Fruit fly (Drosophila melanogaster) whole organism, embryonic: ENCODE measurements around the gene RpL37A.

Source experiments
- Bteb2 ChIP-seq: fragments of 200-800 bp; sonication (Bioruptor generic); optimal IDR thresholded peaks from 2 replicates; lab custom pipeline; 2016; ENCODE audit warnings: missing biosample characterization, missing genetic modification characterization
- CG10274 ChIP-seq: fragments of 200-800 bp; sonication (Bioruptor generic); optimal IDR thresholded peaks from 3 replicates; lab custom pipeline; 2017; ENCODE audit warnings: missing biosample characterization, mild to moderate bottlenecking, missing genetic modification characterization
- CG10565 ChIP-seq: fragments of 200-800 bp; sonication (Bioruptor generic); optimal IDR thresholded peaks from 3 replicates; lab custom pipeline; 2016; ENCODE audit warnings: missing biosample characterization, mild to moderate bottlenecking, missing genetic modification characterization
- CG10654 ChIP-seq: fragments of 200-800 bp; sonication (Bioruptor generic); optimal IDR thresholded peaks from 2 replicates; lab custom pipeline; 2016; ENCODE audit warnings: missing biosample characterization, missing genetic modification characterization
- CG14441 ChIP-seq: fragments of 200-800 bp; sonication (Bioruptor generic); IDR thresholded peaks from 2 replicates; pipeline ENCODE4 v1.3.6; 2022; ENCODE audit warnings: missing biosample characterization, missing genetic modification characterization
- CG1603 ChIP-seq: fragments of 200-800 bp; sonication (Bioruptor generic); optimal IDR thresholded peaks from 2 replicates; lab custom pipeline; 2019; ENCODE audit warnings: missing biosample characterization, mild to moderate bottlenecking, missing genetic modification characterization, moderate library complexity
- CG16779 ChIP-seq: fragments of 200-800 bp; sonication (Bioruptor generic); IDR thresholded peaks from 2 replicates; pipeline ENCODE4 v1.3.6; 2022; ENCODE audit warnings: missing biosample characterization, missing genetic modification characterization
- CG17802 ChIP-seq: fragments of 200-800 bp; sonication (Bioruptor generic); optimal IDR thresholded peaks from 2 replicates; lab custom pipeline; 2018; ENCODE audit warnings: missing biosample characterization, mild to moderate bottlenecking, missing genetic modification characterization, moderate library complexity
- CG32767 ChIP-seq: fragments of 200-800 bp; sonication (Bioruptor generic); IDR thresholded peaks from 2 replicates; pipeline ENCODE4 v1.3.6; 2022; ENCODE audit warnings: missing biosample characterization, missing genetic modification characterization
- CG33557 ChIP-seq: fragments of 200-800 bp; sonication (Bioruptor generic); optimal IDR thresholded peaks from 2 replicates; lab custom pipeline; 2019; ENCODE audit warnings: missing biosample characterization, mild to moderate bottlenecking, missing genetic modification characterization, moderate library complexity
- CG3407 ChIP-seq: fragments of 200-800 bp; sonication (Bioruptor generic); optimal IDR thresholded peaks from 2 replicates; lab custom pipeline; 2018; ENCODE audit warnings: missing biosample characterization, mild to moderate bottlenecking, missing genetic modification characterization
- CG34376 ChIP-seq: fragments of 200-800 bp; sonication (Bioruptor generic); optimal IDR thresholded peaks from 2 replicates; lab custom pipeline; 2018; ENCODE audit warnings: missing biosample characterization, mild to moderate bottlenecking, missing genetic modification characterization
- CG4360 ChIP-seq: fragments of 200-800 bp; sonication (Bioruptor generic); IDR thresholded peaks from 2 replicates; pipeline ENCODE4 v1.3.6; 2022; ENCODE audit warnings: missing biosample characterization, missing genetic modification characterization
- CG4707 ChIP-seq: fragments of 200-800 bp; sonication (Bioruptor generic); optimal IDR thresholded peaks from 2 replicates; lab custom pipeline; 2018; ENCODE audit warnings: missing biosample characterization, mild to moderate bottlenecking, missing genetic modification characterization, moderate library complexity
- CG4820 ChIP-seq: fragments of 200-800 bp; sonication (Bioruptor generic); optimal IDR thresholded peaks from 3 replicates; lab custom pipeline; 2016; ENCODE audit warnings: missing biosample characterization, missing genetic modification characterization
- CG6654 ChIP-seq: fragments of 200-800 bp; sonication (Bioruptor generic); optimal IDR thresholded peaks from 2 replicates; lab custom pipeline; 2017; ENCODE audit warnings: missing biosample characterization, mild to moderate bottlenecking, missing genetic modification characterization
- CrebB ChIP-seq: fragments of 200-800 bp; sonication (Bioruptor generic); optimal IDR thresholded peaks from 3 replicates; lab custom pipeline; 2018; ENCODE audit warnings: missing biosample characterization, mild to moderate bottlenecking, missing genetic modification characterization
- Dll ChIP-seq: fragments of 200-800 bp; sonication (Bioruptor generic); IDR thresholded peaks from 4 replicates; pipeline ENCODE4 v1.3.6; 2022; ENCODE audit warnings: missing biosample characterization, missing genetic modification characterization; ENCODE audit not compliant: partially characterized antibody
- Doc3 ChIP-seq: fragments of 200-800 bp; sonication (Bioruptor generic); IDR thresholded peaks from 3 replicates; pipeline ENCODE4 v1.3.6; 2022; ENCODE audit warnings: missing biosample characterization, missing genetic modification characterization; ENCODE audit not compliant: partially characterized antibody
- Gsc ChIP-seq: fragments of 200-800 bp; sonication (Bioruptor generic); IDR thresholded peaks from 2 replicates; pipeline ENCODE4 v1.3.6; 2022; ENCODE audit warnings: missing biosample characterization, missing genetic modification characterization
- H2.0 ChIP-seq: fragments of 200-800 bp; sonication (Bioruptor generic); IDR thresholded peaks from 2 replicates; pipeline ENCODE4 v1.3.6; 2022; ENCODE audit warnings: missing biosample characterization, missing genetic modification characterization
- Jarid2 ChIP-seq: fragments of 200-800 bp; sonication (Bioruptor generic); optimal IDR thresholded peaks from 3 replicates; lab custom pipeline; 2017; ENCODE audit warnings: mild to moderate bottlenecking, missing biosample characterization, missing genetic modification reagents, missing genetic modification characterization
- Nf-YC ChIP-seq: fragments of 200-800 bp; optimal IDR thresholded peaks from 3 replicates; lab custom pipeline; 2019; ENCODE audit warnings: missing biosample characterization, mild to moderate bottlenecking, missing genetic modification characterization, moderate library complexity
- Scr ChIP-seq: fragments of 200-800 bp; sonication (Bioruptor generic); IDR thresholded peaks from 2 replicates; pipeline ENCODE4 v1.3.6; 2022; ENCODE audit warnings: missing biosample characterization, missing genetic modification characterization; ENCODE audit not compliant: partially characterized antibody
- Xrp1 ChIP-seq: fragments of 200-800 bp; sonication (Bioruptor generic); IDR thresholded peaks from 2 replicates; pipeline ENCODE4 v1.3.6; 2022; ENCODE audit warnings: missing biosample characterization, missing genetic modification characterization
- cato ChIP-seq: fragments of 200-800 bp; sonication (Bioruptor generic); optimal IDR thresholded peaks from 2 replicates; lab custom pipeline; 2016; ENCODE audit warnings: missing biosample characterization, missing genetic modification characterization, borderline replicate concordance
- dm ChIP-seq: fragments of 200-800 bp; sonication (Bioruptor generic); optimal IDR thresholded peaks from 3 replicates; lab custom pipeline; 2016; ENCODE audit warnings: missing biosample characterization, missing genetic modification characterization
- dmrt11E ChIP-seq: fragments of 200-800 bp; sonication (Bioruptor generic); optimal IDR thresholded peaks from 3 replicates; lab custom pipeline; 2018; ENCODE audit warnings: missing biosample characterization, mild to moderate bottlenecking, missing genetic modification characterization, moderate library complexity
- emc ChIP-seq: fragments of 200-800 bp; sonication (Bioruptor generic); optimal IDR thresholded peaks from 2 replicates; lab custom pipeline; 2016; ENCODE audit warnings: missing biosample characterization, missing genetic modification characterization
- ems ChIP-seq: fragments of 200-800 bp; sonication (Bioruptor generic); optimal IDR thresholded peaks from 3 replicates; lab custom pipeline; 2016; ENCODE audit warnings: missing biosample characterization, missing genetic modification characterization
- en ChIP-seq: fragments of 200-800 bp; sonication (Bioruptor generic); optimal IDR thresholded peaks from 2 replicates; lab custom pipeline; 2016; ENCODE audit warnings: missing biosample characterization, missing genetic modification characterization
- eyg ChIP-seq: fragments of 200-800 bp; sonication (Bioruptor generic); optimal IDR thresholded peaks from 3 replicates; lab custom pipeline; 2016; ENCODE audit warnings: missing biosample characterization, missing genetic modification characterization
- fd64A ChIP-seq: fragments of 200-800 bp; sonication (Bioruptor generic); optimal IDR thresholded peaks from 3 replicates; lab custom pipeline; 2018; ENCODE audit warnings: missing biosample characterization, mild to moderate bottlenecking, missing genetic modification characterization
- ftz-f1 ChIP-seq: fragments of 200-800 bp; sonication (Bioruptor generic); optimal IDR thresholded peaks from 2 replicates; lab custom pipeline; 2016; ENCODE audit warnings: missing biosample characterization, missing genetic modification characterization
- fu2 ChIP-seq: fragments of 200-800 bp; sonication (Bioruptor generic); optimal IDR thresholded peaks from 2 replicates; lab custom pipeline; 2016; ENCODE audit warnings: missing biosample characterization, missing genetic modification characterization
- gcm ChIP-seq: fragments of 200-800 bp; sonication (Bioruptor generic); optimal IDR thresholded peaks from 2 replicates; lab custom pipeline; 2019; ENCODE audit warnings: missing biosample characterization, mild to moderate bottlenecking, missing genetic modification characterization, moderate library complexity
- gsb-n ChIP-seq: fragments of 200-800 bp; sonication (Bioruptor generic); optimal IDR thresholded peaks from 3 replicates; lab custom pipeline; 2018; ENCODE audit warnings: missing biosample characterization, mild to moderate bottlenecking, missing genetic modification characterization
- jing ChIP-seq: fragments of 200-800 bp; sonication (Bioruptor generic); optimal IDR thresholded peaks from 2 replicates; lab custom pipeline; 2018; ENCODE audit warnings: missing biosample characterization, mild to moderate bottlenecking, missing genetic modification characterization
- knrl ChIP-seq: fragments of 200-800 bp; sonication (Bioruptor generic); IDR thresholded peaks from 3 replicates; pipeline ENCODE4 v1.3.6; 2022; ENCODE audit warnings: missing biosample characterization, missing genetic modification characterization; ENCODE audit not compliant: partially characterized antibody
- pan ChIP-seq, 4 experiments: fragments of >200 bp in 3 of 4; fragments of 200-800 bp in 1 of 4; sonication (Bioruptor generic) in 1 of 4; optimal IDR thresholded peaks in 3 of 4; IDR thresholded peaks in 1 of 4; 2 replicates each; pipeline versions ENCODE4 v1.3.6 to Lab custom; 2017 to 2022; ENCODE audit warnings: missing biosample characterization in 2 of 4, missing genetic modification characterization in 2 of 4, mixed read lengths in 1 of 4
- pnt ChIP-seq: fragments of 200-800 bp; sonication (Bioruptor generic); optimal IDR thresholded peaks from 3 replicates; lab custom pipeline; 2016; ENCODE audit warnings: missing biosample characterization, missing genetic modification characterization
- prd ChIP-seq, 3 experiments: fragments of >200 bp in 2 of 3; fragments of 200-800 bp in 1 of 3; sonication (Bioruptor generic) in 1 of 3; optimal IDR thresholded peaks in 2 of 3; IDR thresholded peaks in 1 of 3; 2 replicates in 2 of 3; 3 replicates in 1 of 3; pipeline versions ENCODE4 v1.3.6 to Lab custom; 2017 to 2022; ENCODE audit warnings: missing biosample characterization in 1 of 3, missing genetic modification characterization in 1 of 3
- pzg ChIP-seq: fragments of 200-800 bp; sonication (Bioruptor generic); optimal IDR thresholded peaks from 3 replicates; lab custom pipeline; 2018; ENCODE audit warnings: missing biosample characterization, mild to moderate bottlenecking, missing genetic modification characterization, moderate library complexity
- run ChIP-seq: fragments of 200-800 bp; sonication (Bioruptor generic); optimal IDR thresholded peaks from 3 replicates; lab custom pipeline; 2018; ENCODE audit warnings: missing biosample characterization, mild to moderate bottlenecking, missing genetic modification characterization
- wor ChIP-seq: fragments of 200-800 bp; sonication (Bioruptor generic); IDR thresholded peaks from 2 replicates; pipeline ENCODE4 v1.3.6; 2022; ENCODE audit warnings: missing biosample characterization, missing genetic modification characterization
- z ChIP-seq: fragments of 200-800 bp; sonication (Bioruptor generic); IDR thresholded peaks from 3 replicates; pipeline ENCODE4 v1.3.6; 2022; ENCODE audit warnings: missing biosample characterization, missing genetic modification characterization
- zen2 ChIP-seq: fragments of 200-800 bp; sonication (Bioruptor generic); IDR thresholded peaks from 3 replicates; pipeline ENCODE4 v1.3.6; 2022; ENCODE audit warnings: missing biosample characterization, missing genetic modification characterization; ENCODE audit not compliant: partially characterized antibody
- zf30C ChIP-seq: fragments of 200-800 bp; sonication (Bioruptor generic); optimal IDR thresholded peaks from 3 replicates; lab custom pipeline; 2018; ENCODE audit warnings: missing biosample characterization, mild to moderate bottlenecking, missing genetic modification characterization

The RpL37A gene

DNA sequence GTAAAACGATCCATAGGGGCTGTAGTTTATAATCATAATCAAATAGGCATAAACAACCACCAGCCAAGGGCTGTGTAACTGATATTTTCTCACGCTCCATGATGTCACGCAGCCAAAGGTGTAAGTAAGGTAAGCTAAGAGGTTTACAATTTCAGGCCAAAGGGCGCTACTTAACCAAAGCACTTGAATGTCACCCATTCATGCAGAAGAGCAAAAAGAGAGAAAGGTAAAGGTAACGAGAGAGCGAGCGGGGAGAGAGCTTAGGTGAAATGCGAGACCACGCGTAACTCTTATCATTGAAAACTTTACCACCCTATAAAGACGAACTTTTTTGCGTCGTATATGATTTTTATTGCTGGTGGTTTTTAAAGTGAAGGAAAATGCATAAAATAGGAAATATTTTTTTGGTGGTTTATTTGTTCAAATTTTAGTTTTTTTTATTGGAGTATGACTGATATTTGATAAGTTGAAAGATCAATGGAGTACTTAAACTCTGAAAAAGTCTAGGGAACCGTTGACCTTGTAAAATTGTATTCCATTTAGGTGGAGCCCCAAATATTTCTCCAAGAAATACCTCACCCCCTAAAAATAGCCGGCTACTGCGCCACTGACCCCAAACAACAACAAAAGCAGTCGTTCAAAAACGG lies 37.0 kb downstream of the RpL37A start (continued):
- peak; percentile 96 for TF ChIP-seq CG10654 (GFP tag; lab: Kevin White, UChicago)
- TF ChIP-seq jing (GFP tag; lab: Kevin White, UChicago), result peak; percentile 93
- TF ChIP-seq prd (optimal IDR thresholded peaks at IDR 0.05; lab: Kevin White, UChicago), result no peak
- peak; percentile 96 for TF ChIP-seq prd (GFP tag; IDR thresholded peaks at IDR 0.05; lab: Robert Waterston, UW)
- peak; percentile 93 for TF ChIP-seq Xrp1
- no peak for TF ChIP-seq Dll (GFP tag; lab: Robert Waterston, UW)
- TF ChIP-seq CG4820, result peak; percentile 92
- TF ChIP-seq Bteb2 (GFP tag; lab: Kevin White, UChicago), result peak; percentile 94
- peak; percentile 88 for TF ChIP-seq CG10274 (GFP tag; lab: Kevin White, UChicago)
- TF ChIP-seq fd64A (GFP tag; lab: Kevin White, UChicago), result peak; percentile 58
- no peak for TF ChIP-seq CG4707
- TF ChIP-seq gsb-n (tag; lab: Kevin White, UChicago), result peak; percentile 76
- TF ChIP-seq z, result peak; percentile 24; the same call in 1 of the 3 replicates
- TF ChIP-seq pnt (GFP tag; lab: Kevin White, UChicago), result peak; percentile 98
- peak; percentile 16 for TF ChIP-seq pzg
- TF ChIP-seq Gsc (GFP tag; lab: Robert Waterston, UW), result peak; percentile 83
- peak; percentile 51 for TF ChIP-seq Jarid2 (GFP tag; lab: Kevin White, UChicago)
- peak; percentile 97 for TF ChIP-seq ems (GFP tag; lab: Kevin White, UChicago)
- TF ChIP-seq eyg (GFP tag; lab: Kevin White, UChicago), result peak; percentile 97
- TF ChIP-seq fu2, result peak; percentile 99
- TF ChIP-seq CG10565, result peak; percentile 62
- TF ChIP-seq CG32767 (GFP tag; lab: Robert Waterston, UW), result peak; percentile 92
- TF ChIP-seq dmrt11E (tag; lab: Kevin White, UChicago), result peak; percentile 38
- TF ChIP-seq CG1603 (tag; lab: Kevin White, UChicago), result peak; percentile 68
- TF ChIP-seq knrl (GFP tag; lab: Robert Waterston, UW), result no peak
- TF ChIP-seq ftz-f1 (GFP tag; lab: Kevin White, UChicago), result peak; percentile 77
- peak; percentile 95 for TF ChIP-seq CG14441
- peak; percentile 86 for TF ChIP-seq run (tag; lab: Kevin White, UChicago)
- TF ChIP-seq H2.0, result peak; percentile 88
- peak; percentile 94 for TF ChIP-seq wor
- TF ChIP-seq CG16779 (GFP tag; lab: Robert Waterston, UW), result peak; percentile 95
- peak; percentile 71 for TF ChIP-seq CG17802 (tag; lab: Kevin White, UChicago)
- TF ChIP-seq Scr (GFP tag; lab: Robert Waterston, UW), result no peak
- TF ChIP-seq CG33557 (GFP tag; lab: Kevin White, UChicago), result peak; percentile 41
- peak; percentile 80 for TF ChIP-seq gcm (GFP tag; lab: Kevin White, UChicago)
- TF ChIP-seq CrebB (tag; lab: Kevin White, UChicago), result peak; percentile 84
- TF ChIP-seq CG6654 (GFP tag; lab: Kevin White, UChicago), result peak; percentile 83
- TF ChIP-seq zen2 (GFP tag; lab: Robert Waterston, UW), result no peak
- TF ChIP-seq Nf-YC (tag; lab: Kevin White, UChicago), result peak; percentile 77
- TF ChIP-seq en (GFP tag; lab: Kevin White, UChicago), result peak; percentile 92
- no peak for TF ChIP-seq zf30C
- TF ChIP-seq CG3407, result peak; percentile 86
- TF ChIP-seq cato (GFP tag; lab: Kevin White, UChicago), result peak; percentile 96
- TF ChIP-seq CG34376 (GFP tag; lab: Kevin White, UChicago), result peak; percentile 93
- no peak for TF ChIP-seq Doc3 (GFP tag; lab: Robert Waterston, UW)
- peak; percentile 93 for TF ChIP-seq dm (GFP tag; lab: Kevin White, UChicago)
- no peak for TF ChIP-seq pan (optimal IDR thresholded peaks at IDR 0.05; lab: Kevin White, UChicago)
- TF ChIP-seq pan (GFP tag; optimal IDR thresholded peaks at IDR 0.05 in 1 of 2, IDR thresholded peaks at IDR 0.05 in 1 of 2), result peak in 1 of 2 experiments; percentile 96
- TF ChIP-seq CG4360 (GFP tag; lab: Robert Waterston, UW), result peak; percentile 74
- TF ChIP-seq emc, result peak; percentile 95
